Worm (Caenorhabditis elegans) whole organism, L1 larva: ENCODE measurements around the gene ufc-1.

Source experiments
- alr-1 ChIP-seq: fragments of 200-800 bp; sonication (Bioruptor generic); optimal IDR thresholded peaks from 2 replicates; lab custom pipeline; 2018; ENCODE audit warnings: borderline replicate concordance, mild to moderate bottlenecking, missing genetic modification characterization, missing compliant biosample characterization
- aly-2 ChIP-seq: fragments of 150-350 bp; optimal IDR thresholded peaks from 2 replicates; lab custom pipeline; 2014; ENCODE audit warnings: missing biosample characterization, missing genetic modification characterization
- ces-1 ChIP-seq: fragments of 150-350 bp; optimal IDR thresholded peaks from 2 replicates; lab custom pipeline; 2014; ENCODE audit warnings: missing biosample characterization, missing genetic modification reagents, missing genetic modification characterization
- elt-2 ChIP-seq: sonication (generic microtip); optimal IDR thresholded peaks from 2 replicates; lab custom pipeline; 2016; ENCODE audit warnings: missing genetic modification characterization, mild to moderate bottlenecking, inconsistent platforms, missing compliant biosample characterization, missing genetic modification reagents
- hlh-4 ChIP-seq: sonication (generic microtip); optimal IDR thresholded peaks from 2 replicates; lab custom pipeline; 2016; ENCODE audit warnings: mild to moderate bottlenecking, missing genetic modification characterization, missing compliant biosample characterization
- jun-1 ChIP-seq: fragments of 150-350 bp; optimal IDR thresholded peaks from 2 replicates; lab custom pipeline; 2014; ENCODE audit warnings: missing biosample characterization, missing genetic modification reagents, missing genetic modification characterization
- lin-15B ChIP-seq: fragments of 150-350 bp; sonication (generic microtip); optimal IDR thresholded peaks from 3 replicates; lab custom pipeline; 2014; ENCODE audit warnings: missing biosample characterization, missing genetic modification characterization
- lin-39 ChIP-seq: fragments of 150-350 bp; optimal IDR thresholded peaks from 2 replicates; lab custom pipeline; 2014; ENCODE audit warnings: missing biosample characterization, missing genetic modification reagents, missing genetic modification characterization
- nhr-12 ChIP-seq: sonication (generic microtip); optimal IDR thresholded peaks from 2 replicates; lab custom pipeline; 2017; ENCODE audit warnings: missing biosample characterization, missing genetic modification characterization
- nhr-76 ChIP-seq: sonication (generic microtip); optimal IDR thresholded peaks from 2 replicates; lab custom pipeline; 2017; ENCODE audit warnings: missing biosample characterization, missing genetic modification characterization
- nhr-77 ChIP-seq: fragments of 150-350 bp; optimal IDR thresholded peaks from 2 replicates; lab custom pipeline; 2014; ENCODE audit warnings: missing biosample characterization, missing genetic modification characterization
- rnt-1 ChIP-seq: sonication (generic microtip); optimal IDR thresholded peaks from 2 replicates; lab custom pipeline; 2016; ENCODE audit warnings: mild to moderate bottlenecking, missing genetic modification characterization, moderate library complexity, missing compliant biosample characterization
- tbx-2 ChIP-seq: sonication (generic microtip); optimal IDR thresholded peaks from 2 replicates; lab custom pipeline; 2016; ENCODE audit warnings: missing genetic modification characterization, missing compliant biosample characterization

DNA sequence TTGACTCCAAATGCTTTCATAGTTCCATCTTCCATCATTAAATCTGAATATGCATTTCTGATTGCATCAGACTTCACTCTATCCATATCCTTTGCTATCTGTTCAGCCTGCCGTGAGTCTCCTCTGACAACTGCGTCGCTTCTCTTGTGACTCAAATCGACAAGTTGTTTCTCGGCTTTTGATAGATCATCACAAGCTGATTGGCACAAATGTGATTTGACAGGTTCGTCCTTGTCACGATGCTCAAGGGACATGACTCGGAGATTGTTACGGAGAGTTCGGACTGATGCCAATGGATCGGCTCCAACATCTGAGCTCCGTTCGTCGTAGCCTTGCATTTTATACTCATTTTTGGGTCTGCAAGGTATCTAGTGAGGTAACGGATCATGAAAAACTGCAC is 2.6 kb upstream of the ufc-1 start:
- TF ChIP-seq nhr-77 (tag; lab: Kevin White, UChicago) (no peak), elt-2 (no peak), hlh-4 (no peak), ces-1 (GFP tag; lab: Kevin White, UChicago) (no peak), tbx-2 (tag; lab: Kevin White, UChicago) (no peak), rnt-1 (tag; lab: Kevin White, UChicago) (no peak), nhr-76 (tag; lab: Kevin White, UChicago) (no peak), aly-2 (tag; lab: Kevin White, UChicago) (no peak), nhr-12 (tag; lab: Kevin White, UChicago) (no peak), lin-39 (no peak), jun-1 (tag; lab: Kevin White, UChicago) (no peak), alr-1 (tag; lab: Kevin White, UChicago) (no peak), lin-15B (tag; lab: Kevin White, UChicago) (no peak)
